Worm (Caenorhabditis elegans): ENCODE results near the gene gst-2.

DNA sequence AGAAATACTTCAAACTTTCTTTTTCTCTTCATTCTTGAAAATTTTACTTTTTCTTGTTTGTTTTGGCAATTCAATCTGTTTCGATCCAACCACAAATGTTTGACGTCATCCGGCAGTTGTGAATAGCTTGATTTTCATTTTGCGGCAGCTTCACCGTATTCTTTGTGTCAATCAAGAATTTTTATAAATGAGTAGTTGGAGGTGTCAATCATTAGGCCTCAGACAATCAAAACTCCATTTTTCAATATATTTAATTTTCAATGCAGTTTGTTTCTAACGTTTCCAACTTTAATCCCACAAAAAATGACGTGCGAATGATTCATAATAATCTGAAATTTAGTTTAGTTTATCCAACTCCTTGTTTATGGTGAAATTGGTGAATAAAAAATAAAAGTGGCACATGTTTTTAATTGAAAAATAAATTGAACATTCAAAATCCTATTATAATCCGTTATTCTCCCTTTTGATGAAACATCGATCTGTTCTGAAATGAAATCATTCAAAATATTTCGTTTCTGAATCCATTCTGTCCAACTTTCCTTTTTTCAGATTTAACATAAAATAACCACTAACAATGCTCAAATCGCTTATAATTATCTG is 15.7 kb upstream of the gst-2 start, which contains the start of gene ttr-53:
- TF ChIP-seq klf-2 (GFP tag; conservative IDR thresholded peaks at IDR 0.05) = no peak
- no peak for TF ChIP-seq ztf-29 (GFP tag; IDR thresholded peaks at IDR 0.05)

Data from whole organism, midembryonic.